Worm (Caenorhabditis elegans) whole organism, L4/young adult: ENCODE measurements around the gene pxmp-4.

ENCODE experiments used
- dao-5 ChIP-seq: sonication (generic microtip); optimal IDR thresholded peaks from 2 replicates; lab custom pipeline; 2016; ENCODE audit warnings: missing genotype, missing genetic modification characterization, moderate library complexity, missing compliant biosample characterization
- him-1 ChIP-seq: sonication (generic microtip); optimal IDR thresholded peaks from 2 replicates; lab custom pipeline; 2016; ENCODE audit warnings: missing genotype, missing genetic modification reagents, missing genetic modification characterization, missing compliant biosample characterization

DNA sequence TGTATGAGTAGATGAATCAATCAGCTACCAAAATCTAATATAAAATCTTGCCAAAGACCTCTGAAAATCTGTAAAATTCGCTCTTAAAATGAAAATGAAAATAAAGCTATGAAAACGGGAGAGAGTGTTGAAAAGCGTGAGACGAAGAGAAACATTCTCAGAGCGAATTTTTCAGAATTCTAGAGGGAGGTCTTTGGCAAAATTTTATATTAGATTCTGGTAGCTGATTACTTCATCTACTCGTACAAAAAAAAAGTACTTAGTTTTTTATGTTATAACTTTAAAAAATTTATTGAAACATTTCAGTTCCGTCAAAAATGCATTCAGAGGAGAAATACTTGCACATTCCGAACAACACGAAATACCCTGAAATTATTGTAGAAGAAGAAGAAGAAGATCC lies 12.2 kb downstream of the pxmp-4 start, which contains the start of gene drl-1:
- no peak for TF ChIP-seq dao-5 (tag; lab: Kevin White, UChicago)
- TF ChIP-seq him-1 (tag; lab: Kevin White, UChicago): no peak
